Fruit fly (Drosophila melanogaster) whole organism, embryonic: ENCODE measurements around the gene bor.
A peak's percentile ranks its signal among the peaks of the same experiment; 100 is the strongest.

Source experiments
- BEAF-32 ChIP-seq: fragments of 200-800 bp; sonication (Bioruptor generic); optimal IDR thresholded peaks from 3 replicates; lab custom pipeline; 2017; ENCODE audit warnings: missing biosample characterization, missing genetic modification characterization, mild to moderate bottlenecking, moderate library complexity, missing genetic modification reagents
- CG11093 ChIP-seq: fragments of 200-800 bp; sonication (Bioruptor generic); IDR thresholded peaks from 3 replicates; pipeline ENCODE4 v1.3.6; 2022; ENCODE audit warnings: missing biosample characterization, missing genetic modification characterization
- CG11504 ChIP-seq: fragments of 200-800 bp; sonication (Bioruptor generic); optimal IDR thresholded peaks from 3 replicates; lab custom pipeline; 2019; ENCODE audit warnings: missing biosample characterization, mild to moderate bottlenecking, missing genetic modification characterization, moderate library complexity
- CG13424 ChIP-seq: fragments of 200-800 bp; sonication (Bioruptor generic); optimal IDR thresholded peaks from 2 replicates; lab custom pipeline; 2019; ENCODE audit warnings: missing biosample characterization, mild to moderate bottlenecking, missing genetic modification characterization, moderate library complexity
- CG14710 ChIP-seq: fragments of 200-800 bp; sonication (Bioruptor generic); optimal IDR thresholded peaks from 3 replicates; lab custom pipeline; 2019; ENCODE audit warnings: missing biosample characterization, mild to moderate bottlenecking, missing genetic modification characterization, moderate library complexity
- CG15479 ChIP-seq: fragments of 200-800 bp; sonication (Bioruptor generic); optimal IDR thresholded peaks from 3 replicates; lab custom pipeline; 2019; ENCODE audit warnings: missing biosample characterization, mild to moderate bottlenecking, missing genetic modification characterization, moderate library complexity
- CG16813 ChIP-seq: fragments of 200-800 bp; sonication (Bioruptor generic); IDR thresholded peaks from 3 replicates; pipeline ENCODE4 v1.3.6; 2022; ENCODE audit warnings: missing biosample characterization, missing genetic modification characterization; ENCODE audit not compliant: partially characterized antibody
- CG17328 ChIP-seq: fragments of 200-800 bp; sonication (Bioruptor generic); IDR thresholded peaks from 2 replicates; pipeline ENCODE4 v1.3.6; 2022; ENCODE audit warnings: missing biosample characterization, missing genetic modification characterization
- CG17359 ChIP-seq: fragments of 200-800 bp; sonication (Bioruptor generic); optimal IDR thresholded peaks from 3 replicates; lab custom pipeline; 2018; ENCODE audit warnings: missing biosample characterization, mild to moderate bottlenecking, missing genetic modification characterization, moderate library complexity
- CG18011 ChIP-seq: fragments of 200-800 bp; sonication (Bioruptor generic); optimal IDR thresholded peaks from 2 replicates; lab custom pipeline; 2017; ENCODE audit warnings: missing biosample characterization, missing genetic modification characterization, mild to moderate bottlenecking, moderate library complexity, missing genotype
- CG18476 ChIP-seq: fragments of 200-800 bp; sonication (Bioruptor generic); optimal IDR thresholded peaks from 2 replicates; lab custom pipeline; 2016; ENCODE audit warnings: missing biosample characterization, mild to moderate bottlenecking, missing genetic modification characterization
- CG2129 ChIP-seq: fragments of 200-800 bp; sonication (Bioruptor generic); IDR thresholded peaks from 2 replicates; pipeline ENCODE4 v1.3.6; 2022; ENCODE audit warnings: missing biosample characterization, missing genetic modification characterization; ENCODE audit not compliant: partially characterized antibody
- CG3065 ChIP-seq: fragments of 200-800 bp; sonication (Bioruptor generic); optimal IDR thresholded peaks from 2 replicates; lab custom pipeline; 2016; ENCODE audit warnings: missing biosample characterization, missing genetic modification characterization
- CG31224 ChIP-seq: fragments of 200-800 bp; sonication (Bioruptor generic); IDR thresholded peaks from 2 replicates; pipeline ENCODE4 v1.3.6; 2022; ENCODE audit warnings: missing biosample characterization, missing genetic modification characterization
- CG32532 ChIP-seq: fragments of 200-800 bp; sonication (Bioruptor generic); IDR thresholded peaks from 2 replicates; pipeline ENCODE4 v1.3.6; 2022; ENCODE audit warnings: missing biosample characterization, missing genetic modification characterization
- CG32767 ChIP-seq: fragments of 200-800 bp; sonication (Bioruptor generic); IDR thresholded peaks from 2 replicates; pipeline ENCODE4 v1.3.6; 2022; ENCODE audit warnings: missing biosample characterization, missing genetic modification characterization
- CG33213 ChIP-seq: fragments of 200-800 bp; sonication (Bioruptor generic); optimal IDR thresholded peaks from 3 replicates; lab custom pipeline; 2016; ENCODE audit warnings: missing biosample characterization, missing genetic modification characterization
- CG34376 ChIP-seq: fragments of 200-800 bp; sonication (Bioruptor generic); optimal IDR thresholded peaks from 2 replicates; lab custom pipeline; 2018; ENCODE audit warnings: missing biosample characterization, mild to moderate bottlenecking, missing genetic modification characterization
- CG4282 ChIP-seq: fragments of 200-800 bp; sonication (Bioruptor generic); optimal IDR thresholded peaks from 2 replicates; lab custom pipeline; 2016; ENCODE audit warnings: missing biosample characterization, missing genetic modification characterization
- CG7372 ChIP-seq: fragments of 200-800 bp; sonication (Bioruptor generic); IDR thresholded peaks from 2 replicates; pipeline ENCODE4 v1.3.6; 2022; ENCODE audit warnings: missing biosample characterization, missing genetic modification characterization
- Dbx ChIP-seq: fragments of 200-800 bp; sonication (Bioruptor generic); IDR thresholded peaks from 3 replicates; pipeline ENCODE4 v1.3.6; 2022; ENCODE audit warnings: missing biosample characterization, missing genetic modification characterization
- Doc2 ChIP-seq: fragments of 200-800 bp; sonication (Bioruptor generic); IDR thresholded peaks from 2 replicates; pipeline ENCODE4 v1.3.6; 2022; ENCODE audit warnings: missing biosample characterization, missing genetic modification characterization
- Gsc ChIP-seq: fragments of 200-800 bp; sonication (Bioruptor generic); IDR thresholded peaks from 2 replicates; pipeline ENCODE4 v1.3.6; 2022; ENCODE audit warnings: missing biosample characterization, missing genetic modification characterization
- Opbp ChIP-seq: fragments of 200-800 bp; sonication (Bioruptor generic); IDR thresholded peaks from 3 replicates; pipeline ENCODE4 v1.3.6; 2022; ENCODE audit warnings: missing biosample characterization, missing genetic modification characterization; ENCODE audit not compliant: partially characterized antibody
- Optix ChIP-seq: fragments of 200-800 bp; sonication (Bioruptor generic); IDR thresholded peaks from 3 replicates; pipeline ENCODE4 v1.3.6; 2022; ENCODE audit warnings: missing biosample characterization, missing genetic modification characterization
- PHDP ChIP-seq: fragments of 200-800 bp; sonication (Bioruptor generic); optimal IDR thresholded peaks from 3 replicates; lab custom pipeline; 2018; ENCODE audit warnings: missing biosample characterization, mild to moderate bottlenecking, missing genetic modification characterization, moderate library complexity
- Scr ChIP-seq: fragments of 200-800 bp; sonication (Bioruptor generic); IDR thresholded peaks from 2 replicates; pipeline ENCODE4 v1.3.6; 2022; ENCODE audit warnings: missing biosample characterization, missing genetic modification characterization; ENCODE audit not compliant: partially characterized antibody
- Sry-β ChIP-seq: fragments of 200-800 bp; sonication (Bioruptor generic); optimal IDR thresholded peaks from 2 replicates; lab custom pipeline; 2018; ENCODE audit warnings: missing biosample characterization, mild to moderate bottlenecking, missing genetic modification characterization, moderate library complexity
- ara ChIP-seq: fragments of 200-800 bp; sonication (Bioruptor generic); IDR thresholded peaks from 2 replicates; pipeline ENCODE4 v1.3.6; 2022; ENCODE audit warnings: missing biosample characterization, missing genetic modification characterization
- cad ChIP-seq: fragments of >200 bp; optimal IDR thresholded peaks from 2 replicates; lab custom pipeline; 2017; ENCODE audit warnings: missing biosample characterization, missing genetic modification characterization
- crc ChIP-seq: fragments of 200-800 bp; sonication (Bioruptor generic); optimal IDR thresholded peaks from 2 replicates; lab custom pipeline; 2016; ENCODE audit warnings: missing biosample characterization, missing genetic modification characterization
- ftz-f1 ChIP-seq: fragments of 200-800 bp; sonication (Bioruptor generic); optimal IDR thresholded peaks from 2 replicates; lab custom pipeline; 2016; ENCODE audit warnings: missing biosample characterization, missing genetic modification characterization
- h ChIP-seq: fragments of >200 bp; optimal IDR thresholded peaks from 2 replicates; lab custom pipeline; 2017
- ham ChIP-seq: fragments of 200-800 bp; sonication (Bioruptor generic); IDR thresholded peaks from 2 replicates; pipeline ENCODE4 v1.3.6; 2022; ENCODE audit warnings: missing biosample characterization, missing genetic modification characterization
- jumu ChIP-seq: fragments of 200-800 bp; sonication (Bioruptor generic); optimal IDR thresholded peaks from 3 replicates; lab custom pipeline; 2016; ENCODE audit warnings: missing biosample characterization, missing genetic modification characterization
- luna ChIP-seq: fragments of 200-800 bp; sonication (Bioruptor generic); optimal IDR thresholded peaks from 2 replicates; lab custom pipeline; 2016; ENCODE audit warnings: missing biosample characterization, missing genetic modification characterization
- nau ChIP-seq: fragments of 200-800 bp; sonication (Bioruptor generic); optimal IDR thresholded peaks from 3 replicates; lab custom pipeline; 2017; ENCODE audit warnings: missing biosample characterization, mild to moderate bottlenecking, missing genetic modification characterization, missing genetic modification reagents
- nerfin-2 ChIP-seq: fragments of 200-800 bp; sonication (Bioruptor generic); IDR thresholded peaks from 2 replicates; pipeline ENCODE4 v1.3.6; 2022; ENCODE audit warnings: missing biosample characterization, missing genetic modification characterization; ENCODE audit not compliant: partially characterized antibody
- oc ChIP-seq: fragments of 200-800 bp; sonication (Bioruptor generic); optimal IDR thresholded peaks from 2 replicates; lab custom pipeline; 2018; ENCODE audit warnings: missing biosample characterization, mild to moderate bottlenecking, missing genetic modification characterization, moderate library complexity
- pho ChIP-seq: fragments of 200-800 bp; sonication (Bioruptor generic); optimal IDR thresholded peaks from 2 replicates; lab custom pipeline; 2016; ENCODE audit warnings: missing biosample characterization, missing genetic modification characterization
- phol ChIP-seq: fragments of 200-800 bp; sonication (Bioruptor generic); optimal IDR thresholded peaks from 3 replicates; lab custom pipeline; 2018; ENCODE audit warnings: missing biosample characterization, mild to moderate bottlenecking, missing genetic modification characterization, moderate library complexity
- prd ChIP-seq, 3 experiments: fragments of >200 bp in 2 of 3; fragments of 200-800 bp in 1 of 3; sonication (Bioruptor generic) in 1 of 3; optimal IDR thresholded peaks in 2 of 3; IDR thresholded peaks in 1 of 3; 2 replicates in 2 of 3; 3 replicates in 1 of 3; pipeline versions ENCODE4 v1.3.6 to Lab custom; 2017 to 2022; ENCODE audit warnings: missing biosample characterization in 1 of 3, missing genetic modification characterization in 1 of 3
- pzg ChIP-seq: fragments of 200-800 bp; sonication (Bioruptor generic); optimal IDR thresholded peaks from 3 replicates; lab custom pipeline; 2018; ENCODE audit warnings: missing biosample characterization, mild to moderate bottlenecking, missing genetic modification characterization, moderate library complexity
- sna ChIP-seq: fragments of 200-800 bp; sonication (Bioruptor generic); IDR thresholded peaks from 2 replicates; pipeline ENCODE4 v1.3.6; 2022; ENCODE audit warnings: missing biosample characterization, missing genetic modification characterization; ENCODE audit not compliant: partially characterized antibody
- wdn ChIP-seq: fragments of 200-800 bp; sonication (Bioruptor generic); IDR thresholded peaks from 2 replicates; pipeline ENCODE4 v1.3.6; 2022; ENCODE audit warnings: missing biosample characterization, missing genetic modification characterization
- wek ChIP-seq: fragments of 200-800 bp; sonication (Bioruptor generic); optimal IDR thresholded peaks from 3 replicates; lab custom pipeline; 2018; ENCODE audit warnings: missing biosample characterization, mild to moderate bottlenecking, missing genetic modification characterization, moderate library complexity
- zf30C ChIP-seq: fragments of 200-800 bp; sonication (Bioruptor generic); optimal IDR thresholded peaks from 3 replicates; lab custom pipeline; 2018; ENCODE audit warnings: missing biosample characterization, mild to moderate bottlenecking, missing genetic modification characterization
- zfh1 ChIP-seq: fragments of 200-800 bp; sonication (Bioruptor generic); IDR thresholded peaks from 3 replicates; pipeline ENCODE4 v1.3.6; 2022; ENCODE audit warnings: missing biosample characterization, missing genetic modification characterization

The bor gene

dm6 chr3R:16263522-16264305 is at the start of gene bor, which contains the start of gene asun (continued):
- peak; percentile 51 for TF ChIP-seq CG34376 (GFP tag; lab: Kevin White, UChicago)
- no peak for TF ChIP-seq phol (tag; lab: Kevin White, UChicago)
- TF ChIP-seq CG4282 (GFP tag; lab: Kevin White, UChicago): no peak
- peak; percentile 21; the same call in 1 of the 2 replicates for TF ChIP-seq CG2129
- no peak for TF ChIP-seq PHDP (tag; lab: Kevin White, UChicago)
- no peak for TF ChIP-seq pho (GFP tag; lab: Kevin White, UChicago)
- no peak for TF ChIP-seq jumu
- no peak for TF ChIP-seq CG18476 (GFP tag; lab: Kevin White, UChicago)
- TF ChIP-seq Optix (GFP tag; lab: Robert Waterston, UW): no peak
- TF ChIP-seq Opbp (GFP tag; lab: Robert Waterston, UW): peak; percentile 62; the same call in 2 of the 3 replicates
- no peak for TF ChIP-seq prd (optimal IDR thresholded peaks at IDR 0.05; lab: Kevin White, UChicago)
- peak; percentile 41; the same call in 1 of the 3 replicates for TF ChIP-seq prd (GFP tag; IDR thresholded peaks at IDR 0.05; lab: Robert Waterston, UW)
- TF ChIP-seq CG31224 (GFP tag; lab: Robert Waterston, UW): no peak
- TF ChIP-seq h (lab: Kevin White, UChicago): no peak
- no peak for TF ChIP-seq nau (GFP tag; lab: Kevin White, UChicago)
- no peak for TF ChIP-seq oc (tag; lab: Kevin White, UChicago)
- peak; percentile 65 for TF ChIP-seq CG16813
- no peak for TF ChIP-seq CG7372
- TF ChIP-seq ftz-f1 (GFP tag; lab: Kevin White, UChicago): peak; percentile 59
- peak; percentile 29 for TF ChIP-seq CG17359 (tag; lab: Kevin White, UChicago)
- TF ChIP-seq CG18011 (GFP tag; lab: Kevin White, UChicago): no peak
- TF ChIP-seq CG33213 (GFP tag; lab: Kevin White, UChicago): no peak
- no peak for TF ChIP-seq cad (GFP tag; lab: Kevin White, UChicago)
- TF ChIP-seq CG11504 (tag; lab: Kevin White, UChicago): no peak
- peak; percentile 66 for TF ChIP-seq pzg
- peak; percentile 12 for TF ChIP-seq CG13424 (tag; lab: Kevin White, UChicago)
- TF ChIP-seq wdn (GFP tag; lab: Robert Waterston, UW): no peak
- TF ChIP-seq BEAF-32: peak; percentile 81
- no peak for TF ChIP-seq zf30C
- peak; percentile 23; the same call in 1 of the 2 replicates for TF ChIP-seq ara (GFP tag; lab: Robert Waterston, UW)
- no peak for TF ChIP-seq luna (GFP tag; lab: Kevin White, UChicago)
- no peak for TF ChIP-seq Gsc (GFP tag; lab: Robert Waterston, UW)
- no peak for TF ChIP-seq CG3065 (GFP tag; lab: Kevin White, UChicago)
- no peak for TF ChIP-seq Dbx (GFP tag; lab: Robert Waterston, UW)
- TF ChIP-seq CG17328 (GFP tag; lab: Robert Waterston, UW): peak; percentile 19; the same call in 1 of the 2 replicates
- TF ChIP-seq CG32532 (GFP tag; lab: Robert Waterston, UW): peak; percentile 50; the same call in 1 of the 2 replicates
- no peak for TF ChIP-seq CG11093
- TF ChIP-seq wek (GFP tag; lab: Kevin White, UChicago): no peak
- peak; percentile 64 for TF ChIP-seq sna (GFP tag; lab: Robert Waterston, UW)
- TF ChIP-seq Doc2 (GFP tag; lab: Robert Waterston, UW): no peak
- peak; percentile 74 for TF ChIP-seq Scr
- TF ChIP-seq crc: no peak
- no peak for TF ChIP-seq nerfin-2 (GFP tag; lab: Robert Waterston, UW)
- no peak for TF ChIP-seq ham (GFP tag; lab: Robert Waterston, UW)
- no peak for TF ChIP-seq CG15479 (GFP tag; lab: Kevin White, UChicago)
- TF ChIP-seq CG14710 (tag; lab: Kevin White, UChicago): peak; percentile 34
- TF ChIP-seq CG32767 (GFP tag; lab: Robert Waterston, UW): no peak
- TF ChIP-seq zfh1 (GFP tag; lab: Robert Waterston, UW): 0 out of 3 replicates have a peak, but pooled peaks have one; percentile 45
- no peak for TF ChIP-seq Sry-β (GFP tag; lab: Kevin White, UChicago)
